Worm (Caenorhabditis elegans) whole organism, L4 larva: ENCODE results near the gene C12D12.1.
A peak's percentile ranks its signal among the peaks of the same experiment; 100 is the strongest.

Source experiments
- R02D3.7 ChIP-seq: fragments of 150-350 bp; sonication (generic microtip); optimal IDR thresholded peaks from 3 replicates; lab custom pipeline; 2014; ENCODE audit warnings: missing biosample characterization, missing genetic modification characterization
- ZK337.2 ChIP-seq: fragments of 200-800 bp; sonication (Bioruptor generic); IDR thresholded peaks from 2 replicates; pipeline ENCODE4 v1.3.6; 2022; ENCODE audit warnings: missing genetic modification reagents, missing genetic modification characterization, missing compliant biosample characterization
- aha-1 ChIP-seq: fragments of 150-350 bp; peaks from one replicate; lab custom pipeline; 2014; ENCODE audit warnings: missing biosample characterization, missing genetic modification characterization
- aly-2 ChIP-seq: sonication (generic microtip); optimal IDR thresholded peaks from 2 replicates; lab custom pipeline; 2018; ENCODE audit warnings: missing biosample characterization, missing genetic modification characterization
- arid-1 ChIP-seq: fragments of 200-800 bp; sonication (Bioruptor generic); conservative IDR thresholded peaks from 2 replicates; pipeline ENCODE4 v1.3.6; 2022; ENCODE audit warnings: missing genetic modification reagents, missing genetic modification characterization, missing compliant biosample characterization
- attf-4 ChIP-seq: sonication (generic microtip); optimal IDR thresholded peaks from 3 replicates; lab custom pipeline; 2017; ENCODE audit warnings: missing biosample characterization, missing genetic modification characterization
- ceh-32 ChIP-seq: sonication (generic microtip); optimal IDR thresholded peaks from 2 replicates; lab custom pipeline; 2016; ENCODE audit warnings: mild to moderate bottlenecking, missing genetic modification characterization, missing compliant biosample characterization; ENCODE audit not compliant: poor library complexity
- ceh-44 ChIP-seq: fragments of 200-800 bp; sonication (Bioruptor generic); IDR thresholded peaks from 2 replicates; pipeline ENCODE4 v1.3.6; 2022; ENCODE audit warnings: missing genetic modification reagents, missing genetic modification characterization, missing compliant biosample characterization
- ceh-82 ChIP-seq: sonication (generic microtip); optimal IDR thresholded peaks from 2 replicates; lab custom pipeline; 2017; ENCODE audit warnings: missing biosample characterization, missing genetic modification characterization
- ces-1 ChIP-seq: fragments of 150-350 bp; sonication (generic microtip); optimal IDR thresholded peaks from 4 replicates; lab custom pipeline; 2014; ENCODE audit warnings: missing biosample characterization, missing genetic modification reagents, missing genetic modification characterization
- ctbp-1 ChIP-seq: fragments of 200-800 bp; sonication (Bioruptor generic); IDR thresholded peaks from 2 replicates; pipeline ENCODE4 v1.3.6; 2022; ENCODE audit warnings: missing genetic modification reagents, missing genetic modification characterization, missing compliant biosample characterization
- daf-16 ChIP-seq, 3 experiments: sonication (generic microtip); optimal IDR thresholded peaks; 2 replicates each; lab custom pipeline; 2016 to 2017; ENCODE audit warnings: missing genetic modification characterization in 3 of 3, missing genetic modification reagents in 3 of 3, mild to moderate bottlenecking in 2 of 3, missing compliant biosample characterization in 2 of 3, missing biosample characterization in 1 of 3, moderate library complexity in 1 of 3
- dmd-6 ChIP-seq: fragments of 200-800 bp; sonication (Bioruptor generic); IDR thresholded peaks from 2 replicates; pipeline ENCODE4 v1.3.6; 2022; ENCODE audit warnings: missing genetic modification reagents, missing genetic modification characterization, missing compliant biosample characterization
- dmd-8 ChIP-seq: fragments of 200-800 bp; sonication (Bioruptor generic); IDR thresholded peaks from 2 replicates; pipeline ENCODE4 v1.3.6; 2022; ENCODE audit warnings: missing genetic modification characterization, missing compliant biosample characterization
- dpl-1 ChIP-seq: fragments of 150-350 bp; optimal IDR thresholded peaks from 2 replicates; lab custom pipeline; 2014; ENCODE audit warnings: missing biosample characterization, missing genetic modification reagents, missing genetic modification characterization
- egl-43 ChIP-seq: fragments of 200-800 bp; sonication (Bioruptor generic); IDR thresholded peaks from 2 replicates; pipeline ENCODE4 v1.3.6; 2022; ENCODE audit warnings: missing genetic modification reagents, missing genetic modification characterization, missing compliant biosample characterization
- hlh-11 ChIP-seq: fragments of 200-800 bp; sonication (Bioruptor generic); optimal IDR thresholded peaks from 2 replicates; lab custom pipeline; 2018; ENCODE audit warnings: mild to moderate bottlenecking, missing genetic modification characterization, missing compliant biosample characterization
- hlh-30 ChIP-seq: sonication (generic microtip); optimal IDR thresholded peaks from 2 replicates; lab custom pipeline; 2017; ENCODE audit warnings: antibody characterized with exemption, mild to moderate bottlenecking, missing genetic modification characterization, missing compliant biosample characterization; ENCODE audit not compliant: insufficient read depth
- hmg-1.1 ChIP-seq: fragments of 200-800 bp; sonication (Bioruptor generic); IDR thresholded peaks from 2 replicates; pipeline ENCODE4 v1.3.6; 2022; ENCODE audit warnings: missing genetic modification reagents, missing genetic modification characterization, missing compliant biosample characterization
- jun-1 ChIP-seq: fragments of 150-350 bp; optimal IDR thresholded peaks from 2 replicates; lab custom pipeline; 2014; ENCODE audit warnings: missing biosample characterization, missing genetic modification reagents, missing genetic modification characterization
- lin-1 ChIP-seq: fragments of 200-800 bp; sonication (Bioruptor generic); IDR thresholded peaks from 2 replicates; pipeline ENCODE4 v1.3.6; 2022; ENCODE audit warnings: missing genetic modification reagents, missing genetic modification characterization, missing compliant biosample characterization
- lin-13 ChIP-seq: fragments of 150-350 bp; optimal IDR thresholded peaks from 2 replicates; lab custom pipeline; 2014; ENCODE audit warnings: missing biosample characterization, missing genetic modification reagents, missing genetic modification characterization
- lin-15B ChIP-seq: fragments of 150-350 bp; sonication (generic microtip); optimal IDR thresholded peaks from 3 replicates; lab custom pipeline; 2014; ENCODE audit warnings: missing biosample characterization, missing genetic modification characterization
- lin-29 ChIP-seq: fragments of 200-800 bp; sonication (Bioruptor generic); IDR thresholded peaks from 2 replicates; pipeline ENCODE4 v1.3.6; 2022; ENCODE audit warnings: missing genetic modification reagents, missing genetic modification characterization, missing compliant biosample characterization
- lin-39 ChIP-seq: fragments of 150-350 bp; optimal IDR thresholded peaks from 2 replicates; lab custom pipeline; 2014; ENCODE audit warnings: missing biosample characterization, missing genetic modification reagents, missing genetic modification characterization
- lsy-2 ChIP-seq, 2 experiments: fragments of 150-350 bp in 1 of 2; sonication (generic microtip) in 1 of 2; optimal IDR thresholded peaks; 2 replicates each; lab custom pipeline; 2014 to 2017; ENCODE audit warnings: missing biosample characterization in 2 of 2, missing genetic modification characterization in 2 of 2
- mdt-29 ChIP-seq: fragments of 200-800 bp; sonication (Bioruptor generic); IDR thresholded peaks from 2 replicates; pipeline ENCODE4 v1.3.6; 2022; ENCODE audit warnings: missing genetic modification reagents, missing genetic modification characterization, missing compliant biosample characterization
- mes-2 ChIP-seq: sonication (generic microtip); optimal IDR thresholded peaks from 2 replicates; lab custom pipeline; 2016; ENCODE audit warnings: missing genotype, mild to moderate bottlenecking, missing genetic modification characterization, missing compliant biosample characterization; ENCODE audit not compliant: poor library complexity, severe bottlenecking
- mxl-3 ChIP-seq: fragments of 200-800 bp; sonication (Bioruptor generic); optimal IDR thresholded peaks from 2 replicates; lab custom pipeline; 2018; ENCODE audit warnings: mild to moderate bottlenecking, missing genetic modification characterization, missing compliant biosample characterization
- nhr-11 ChIP-seq: fragments of 150-350 bp; optimal IDR thresholded peaks from 2 replicates; lab custom pipeline; 2014; ENCODE audit warnings: missing biosample characterization, missing genetic modification characterization
- nhr-28 ChIP-seq: fragments of 150-350 bp; optimal IDR thresholded peaks from 2 replicates; lab custom pipeline; 2014; ENCODE audit warnings: missing biosample characterization, missing genetic modification characterization
- nhr-41 ChIP-seq: fragments of 200-800 bp; sonication (Bioruptor generic); IDR thresholded peaks from 2 replicates; pipeline ENCODE4 v1.3.6; 2022; ENCODE audit warnings: missing genetic modification reagents, missing genetic modification characterization, missing compliant biosample characterization
- rbr-2 ChIP-seq: sonication (generic microtip); optimal IDR thresholded peaks from 2 replicates; lab custom pipeline; 2016; ENCODE audit warnings: missing genotype, missing genetic modification characterization, missing compliant biosample characterization
- saeg-2 ChIP-seq: fragments of 200-800 bp; sonication (Bioruptor generic); IDR thresholded peaks from 2 replicates; pipeline ENCODE4 v1.3.6; 2022; ENCODE audit warnings: missing genetic modification reagents, missing genetic modification characterization, missing compliant biosample characterization
- set-16 ChIP-seq: fragments of 200-800 bp; sonication (Bioruptor generic); IDR thresholded peaks from 2 replicates; pipeline ENCODE4 v1.3.6; 2022; ENCODE audit warnings: missing genetic modification reagents, missing genetic modification characterization, missing compliant biosample characterization
- unc-130 ChIP-seq: sonication (generic microtip); optimal IDR thresholded peaks from 2 replicates; lab custom pipeline; 2016; ENCODE audit warnings: missing genetic modification reagents, missing genetic modification characterization, missing compliant biosample characterization
- unc-62 ChIP-seq, 3 experiments: fragments of 150-350 bp in 1 of 3; sonication (generic microtip); optimal IDR thresholded peaks in 2 of 3; peaks in 1 of 3; 1 replicate in 1 of 3; 2 replicates in 2 of 3; lab custom pipeline; 2014 to 2017; ENCODE audit warnings: missing biosample characterization in 3 of 3, missing genetic modification characterization in 3 of 3, missing genetic modification reagents in 3 of 3, missing genotype in 1 of 3
- zfp-2 ChIP-seq: sonication (generic microtip); optimal IDR thresholded peaks from 2 replicates; lab custom pipeline; 2016; ENCODE audit warnings: mild to moderate bottlenecking, missing genetic modification characterization, missing compliant biosample characterization
- zfp-3 ChIP-seq: fragments of 200-800 bp; sonication (Bioruptor generic); conservative IDR thresholded peaks from 2 replicates; pipeline ENCODE4 v1.3.6; 2022; ENCODE audit warnings: missing genetic modification reagents, missing genetic modification characterization, missing compliant biosample characterization
- zip-11 ChIP-seq: fragments of 200-800 bp; sonication (Bioruptor generic); IDR thresholded peaks from 2 replicates; pipeline ENCODE4 v1.3.6; 2022; ENCODE audit warnings: missing genetic modification characterization, missing compliant biosample characterization
- ztf-7 ChIP-seq: fragments of 150-350 bp; optimal IDR thresholded peaks from 2 replicates; lab custom pipeline; 2014; ENCODE audit warnings: missing biosample characterization, missing genetic modification characterization

The C12D12.1 gene

DNA sequence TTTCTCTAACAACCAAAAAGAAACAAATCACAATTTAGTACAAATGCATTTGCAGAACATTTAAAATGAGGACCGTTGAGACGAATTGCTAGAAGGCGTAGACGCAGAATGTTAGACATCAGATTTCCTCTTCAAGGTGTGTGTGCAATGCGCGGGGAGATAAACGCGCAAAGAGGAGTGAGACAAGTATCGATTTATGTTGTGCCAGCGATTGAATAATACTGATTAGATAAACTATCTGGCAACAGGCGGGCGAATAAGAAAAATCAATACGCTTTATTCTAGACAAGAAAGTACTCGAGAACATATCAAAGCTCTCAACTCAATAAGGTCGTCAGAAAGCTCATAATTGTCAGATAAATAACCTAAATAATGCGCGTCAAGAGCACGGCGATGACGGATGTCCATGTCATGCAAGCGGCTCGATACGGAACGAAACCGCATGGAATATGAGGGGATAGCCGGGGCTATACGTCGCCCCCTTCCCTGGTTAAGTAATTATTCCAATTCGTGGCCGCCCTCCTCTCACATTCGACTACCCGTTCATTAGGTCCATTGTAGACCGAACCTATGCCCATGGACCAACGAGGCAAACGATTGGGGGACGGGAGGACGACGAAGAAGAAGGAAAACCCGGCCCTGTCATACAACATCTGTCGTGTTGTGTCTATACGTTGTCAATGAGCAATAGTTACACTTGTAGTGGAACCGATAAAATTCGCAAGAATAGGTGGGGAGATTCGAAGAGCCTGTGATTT, 31.9 kb upstream of the C12D12.1 start:
- TF ChIP-seq ces-1 (no peak), zfp-3 (GFP tag; lab: Robert Waterston, UW) (no peak), lin-15B (tag; lab: Kevin White, UChicago) (no peak), hmg-1.1 (GFP tag; lab: Robert Waterston, UW) (no peak), aly-2 (no peak), arid-1 (GFP tag; lab: Robert Waterston, UW) (no peak), egl-43 (GFP tag; lab: Robert Waterston, UW) (no peak), unc-130 (no peak), ZK337.2 (GFP tag; lab: Robert Waterston, UW) (no peak), ceh-32 (tag; lab: Kevin White, UChicago) (no peak), lsy-2 (tag; optimal IDR thresholded peaks at IDR 0.05; lab: Kevin White, UChicago) (no peak), dmd-6 (no peak), mdt-29 (GFP tag; lab: Robert Waterston, UW) (no peak), hlh-11 (tag; lab: Kevin White, UChicago) (no peak)

DNA sequence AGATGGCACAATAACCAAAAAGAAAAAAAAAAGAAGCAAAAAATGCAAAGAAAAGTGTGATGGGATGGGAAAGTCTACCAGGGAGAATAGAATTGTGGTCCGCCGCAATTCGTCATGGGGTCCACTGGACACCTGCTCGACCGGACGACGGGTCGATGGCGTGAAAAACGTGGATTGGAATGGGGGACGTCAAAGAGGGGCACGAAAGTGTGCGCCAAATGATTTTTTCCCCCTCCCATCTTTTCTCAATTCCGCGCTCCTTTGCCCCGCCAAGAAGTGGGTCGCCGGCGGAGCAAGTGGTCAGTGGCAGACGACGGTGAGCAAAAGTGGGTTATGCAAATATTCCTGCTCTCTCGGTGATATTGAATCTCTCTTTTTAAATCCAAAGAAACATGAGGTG, 31.1 kb upstream of the C12D12.1 start:
- TF ChIP-seq hlh-30 = peak; percentile 15
- peak; percentile 26 for TF ChIP-seq mes-2 (tag; lab: Kevin White, UChicago)
- TF ChIP-seq aha-1 = peak; percentile 79
- TF ChIP-seq set-16 = peak; percentile 66
- peak; percentile 10 for TF ChIP-seq hlh-11 (tag; lab: Kevin White, UChicago)
- TF ChIP-seq nhr-11 (tag; lab: Kevin White, UChicago) = no peak
- TF ChIP-seq, all 104 proteins: peak for 5

DNA sequence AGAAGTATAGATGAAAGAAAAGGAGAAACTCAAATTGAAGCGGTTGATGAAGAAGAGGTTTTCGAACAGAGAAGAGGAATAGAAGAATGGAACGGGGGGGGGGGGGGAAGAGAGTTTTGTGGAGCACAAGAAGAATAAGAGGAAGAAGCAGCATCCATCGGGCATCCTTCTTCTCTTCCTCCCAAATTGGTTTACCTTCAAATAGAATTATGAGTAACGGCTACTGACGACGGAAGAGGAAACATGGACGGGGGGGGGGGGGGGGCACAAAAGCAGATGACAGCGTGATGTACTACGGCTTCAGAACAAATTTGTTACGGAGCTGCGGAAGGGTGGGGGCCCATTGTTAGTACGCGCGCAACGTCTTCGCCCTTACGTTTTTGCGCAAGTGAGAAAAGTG, 29.7 kb upstream of the C12D12.1 start:
- TF ChIP-seq dmd-8 (no peak), set-16 (peak; percentile 29; the same call in 1 of the 2 replicates), aha-1 (no peak), attf-4 (tag; lab: Kevin White, UChicago) (no peak), ceh-82 (tag; lab: Kevin White, UChicago) (no peak), R02D3.7 (tag; lab: Kevin White, UChicago) (no peak), ces-1 (peak; percentile 78), ceh-44 (GFP tag; lab: Robert Waterston, UW) (no peak), saeg-2 (no peak), ctbp-1 (GFP tag; lab: Robert Waterston, UW) (peak; percentile 69; the same call in 1 of the 2 replicates), mxl-3 (no peak)

DNA sequence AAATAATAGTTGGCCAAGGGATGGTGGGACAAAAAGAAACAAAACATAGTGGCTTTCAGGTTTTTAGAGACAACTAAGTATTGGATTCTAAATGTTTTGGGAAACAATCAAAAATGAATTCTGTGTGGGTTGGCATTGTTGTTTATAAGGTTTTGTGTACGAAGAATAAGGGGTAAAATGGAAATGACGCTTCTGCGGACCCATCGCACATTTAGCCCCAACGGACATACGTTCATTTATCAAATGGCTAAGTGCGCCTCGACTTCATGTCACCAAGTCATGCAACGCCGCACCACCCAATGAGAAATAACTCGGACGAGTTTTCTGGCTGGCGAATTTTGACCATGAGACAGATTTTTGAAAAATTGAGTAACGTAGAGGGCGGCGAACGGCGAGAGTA, 28.7 kb upstream of the C12D12.1 start:
- TF ChIP-seq jun-1 (tag; lab: Kevin White, UChicago) (no peak), aly-2 (no peak), unc-62 (GFP tag; optimal IDR thresholded peaks at IDR 0.05 in 1 of 2; lab: Kevin White, UChicago) (peak in 1 of 2 experiments; percentile 55), unc-62 (tag; optimal IDR thresholded peaks at IDR 0.05; lab: Kevin White, UChicago) (no peak), zip-11 (GFP tag; lab: Robert Waterston, UW) (no peak), arid-1 (GFP tag; lab: Robert Waterston, UW) (no peak), lin-39 (tag; lab: Kevin White, UChicago) (no peak)

DNA sequence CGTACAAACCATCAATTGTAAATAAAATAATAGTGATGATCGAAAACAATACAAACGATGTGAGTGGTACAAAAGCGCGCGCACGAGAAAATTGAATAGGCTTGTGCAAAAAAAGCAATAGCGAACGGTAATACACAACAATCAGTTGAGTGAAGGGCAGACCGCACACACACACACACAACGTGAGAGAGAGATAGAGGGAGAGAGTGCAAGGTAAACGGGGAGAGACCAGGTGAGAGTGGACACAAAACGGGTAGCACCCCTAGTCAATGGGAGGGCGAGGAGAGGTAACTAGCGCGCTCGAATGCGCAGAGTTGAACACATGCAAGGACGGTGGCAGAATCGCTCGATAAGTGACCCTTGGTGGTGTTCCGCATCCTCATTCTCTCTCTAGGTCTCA, 26.8 kb upstream of the C12D12.1 start:
- peak; percentile 87 for TF ChIP-seq nhr-28 (tag; lab: Kevin White, UChicago)
- TF ChIP-seq mes-2 (tag; lab: Kevin White, UChicago) = peak; percentile 64
- peak; percentile 30 for TF ChIP-seq rbr-2 (tag; lab: Kevin White, UChicago)
- TF ChIP-seq hlh-30 = peak; percentile 60
- peak; percentile 53 for TF ChIP-seq set-16
- peak; percentile 52; the same call in 1 of the 2 replicates for TF ChIP-seq lin-1 (GFP tag; lab: Robert Waterston, UW)
- TF ChIP-seq zfp-2 (tag; lab: Kevin White, UChicago) = no peak
- TF ChIP-seq hlh-11 (tag; lab: Kevin White, UChicago) = peak; percentile 74
- no peak for TF ChIP-seq saeg-2
- peak in 1 of 2 experiments; percentile 95 for TF ChIP-seq unc-62 (GFP tag; optimal IDR thresholded peaks at IDR 0.05 in 1 of 2; lab: Kevin White, UChicago)
- no peak for TF ChIP-seq unc-62 (tag; optimal IDR thresholded peaks at IDR 0.05; lab: Kevin White, UChicago)
- no peak for TF ChIP-seq R02D3.7 (tag; lab: Kevin White, UChicago)
- no peak for TF ChIP-seq nhr-41 (GFP tag; lab: Robert Waterston, UW)
- TF ChIP-seq daf-16 (GFP tag; optimal IDR thresholded peaks at IDR 0.05; lab: Kevin White, UChicago) = no peak
- peak; percentile 64 for TF ChIP-seq daf-16 (tag; optimal IDR thresholded peaks at IDR 0.05; lab: Kevin White, UChicago)
- TF ChIP-seq lin-29 (GFP tag; lab: Robert Waterston, UW) = no peak
- TF ChIP-seq ztf-7 = no peak
- no peak for TF ChIP-seq lin-13 (GFP tag; lab: Kevin White, UChicago)
- TF ChIP-seq dpl-1 (GFP tag; lab: Kevin White, UChicago) = no peak
